Worm (Caenorhabditis elegans) whole organism, L4/young adult: ENCODE data around the gene C01G5.7.

Experiments used
- W03F9.2 ChIP-seq: fragments of 150-350 bp; optimal IDR thresholded peaks from 2 replicates; lab custom pipeline; 2014; ENCODE audit warnings: missing biosample characterization, missing genetic modification characterization
- him-1 ChIP-seq: sonication (generic microtip); optimal IDR thresholded peaks from 2 replicates; lab custom pipeline; 2016; ENCODE audit warnings: missing genotype, missing genetic modification reagents, missing genetic modification characterization, missing compliant biosample characterization

- no peak for TF ChIP-seq W03F9.2 (tag; lab: Kevin White, UChicago)
- no peak for TF ChIP-seq him-1
Measured at ce11 chrIV:6500843-6501242, 17.1 kb upstream of the C01G5.7 start.
